Worm (Caenorhabditis elegans) whole organism, mixed stage, embryonic: ENCODE data around the gene H29C22.1.

Experiments used
- lsy-2 ChIP-seq: fragments of 150-350 bp; optimal IDR thresholded peaks from 2 replicates; lab custom pipeline; 2014; ENCODE audit warnings: missing biosample characterization, missing genetic modification characterization
- nhr-28 ChIP-seq: fragments of 150-350 bp; optimal IDR thresholded peaks from 2 replicates; lab custom pipeline; 2014; ENCODE audit warnings: missing biosample characterization, missing genetic modification characterization
- zip-8 ChIP-seq: fragments of 150-350 bp; optimal IDR thresholded peaks from 2 replicates; lab custom pipeline; 2014; ENCODE audit warnings: missing biosample characterization, missing genetic modification characterization

DNA sequence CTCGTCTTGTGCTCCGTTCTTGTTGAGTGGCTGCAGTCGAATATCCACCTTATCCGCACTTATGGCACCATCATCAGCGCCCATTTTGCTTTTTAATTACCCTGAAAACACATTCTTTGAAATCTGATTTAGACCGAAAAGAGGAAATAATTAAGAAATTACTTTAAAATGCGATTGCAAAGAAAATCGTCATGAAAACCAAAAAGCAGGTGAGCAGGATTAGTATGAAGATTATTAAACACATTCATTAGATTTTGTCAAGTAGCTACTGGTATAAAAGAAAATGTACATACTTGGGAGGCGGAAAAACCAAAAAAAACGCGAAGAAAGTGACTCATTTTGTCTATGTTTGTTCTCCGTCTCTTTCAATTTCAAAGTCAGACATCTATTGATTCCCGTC, 40.4 kb downstream of the H29C22.1 start, which contains the start of gene B0416.5:
- TF ChIP-seq zip-8: no peak
- TF ChIP-seq nhr-28 (tag; lab: Kevin White, UChicago): no peak
- TF ChIP-seq lsy-2 (tag; lab: Kevin White, UChicago): no peak
